Worm (Caenorhabditis elegans) whole organism, late embryonic: ENCODE data around the gene bath-46.

Experiments used
- C08G9.2 ChIP-seq: sonication (generic microtip); optimal IDR thresholded peaks from 2 replicates; lab custom pipeline; 2016; ENCODE audit warnings: mild to moderate bottlenecking, missing genetic modification characterization, moderate library complexity, missing compliant biosample characterization
- C38D4.7 ChIP-seq: fragments of 200-800 bp; sonication (Bioruptor generic); optimal IDR thresholded peaks from 2 replicates; lab custom pipeline; 2018; ENCODE audit warnings: mild to moderate bottlenecking, missing genetic modification characterization, moderate library complexity, missing compliant biosample characterization
- F13H6.1 ChIP-seq: sonication (generic microtip); optimal IDR thresholded peaks from 2 replicates; lab custom pipeline; 2016; ENCODE audit warnings: missing genetic modification characterization, missing compliant biosample characterization
- K02D7.2 ChIP-seq: sonication (generic microtip); optimal IDR thresholded peaks from 2 replicates; lab custom pipeline; 2017; ENCODE audit warnings: mild to moderate bottlenecking, missing genetic modification characterization, missing compliant biosample characterization
- K09A11.1 ChIP-seq: sonication (generic microtip); optimal IDR thresholded peaks from 2 replicates; lab custom pipeline; 2017; ENCODE audit warnings: antibody characterized with exemption, mild to moderate bottlenecking, missing genetic modification characterization, missing compliant biosample characterization; ENCODE audit not compliant: insufficient read depth
- T23F11.4 ChIP-seq: fragments of 200-800 bp; sonication (Bioruptor generic); optimal IDR thresholded peaks from 2 replicates; lab custom pipeline; 2018; ENCODE audit warnings: mild to moderate bottlenecking, missing genetic modification characterization, missing compliant biosample characterization
- ceh-22 ChIP-seq: sonication (generic microtip); optimal IDR thresholded peaks from 2 replicates; lab custom pipeline; 2017; ENCODE audit warnings: missing biosample characterization, missing genetic modification characterization
- ceh-31 ChIP-seq: sonication (generic microtip); optimal IDR thresholded peaks from 2 replicates; lab custom pipeline; 2016; ENCODE audit warnings: missing genetic modification characterization, missing compliant biosample characterization
- ceh-45 ChIP-seq: fragments of 200-800 bp; sonication (Bioruptor generic); IDR thresholded peaks from 2 replicates; pipeline ENCODE4 v1.3.6; 2022; ENCODE audit warnings: missing genetic modification reagents, missing genetic modification characterization, missing compliant biosample characterization
- ceh-48 ChIP-seq: sonication (generic microtip); optimal IDR thresholded peaks from 2 replicates; lab custom pipeline; 2016; ENCODE audit warnings: missing genetic modification characterization, inconsistent platforms, missing compliant biosample characterization
- che-1 ChIP-seq: sonication (generic microtip); optimal IDR thresholded peaks from 2 replicates; lab custom pipeline; 2016; ENCODE audit warnings: mild to moderate bottlenecking, missing genetic modification characterization, missing compliant biosample characterization
- elt-4 ChIP-seq: sonication (generic microtip); optimal IDR thresholded peaks from 2 replicates; lab custom pipeline; 2016; ENCODE audit warnings: missing genetic modification characterization, missing compliant biosample characterization
- ets-4 ChIP-seq: sonication (generic microtip); optimal IDR thresholded peaks from 2 replicates; lab custom pipeline; 2016; ENCODE audit warnings: missing genetic modification characterization, missing compliant biosample characterization
- fax-1 ChIP-seq: sonication (generic microtip); optimal IDR thresholded peaks from 2 replicates; lab custom pipeline; 2016; ENCODE audit warnings: missing genotype, missing genetic modification characterization, missing compliant biosample characterization
- fkh-6 ChIP-seq: sonication (generic microtip); optimal IDR thresholded peaks from 2 replicates; lab custom pipeline; 2016; ENCODE audit warnings: missing genetic modification characterization, missing compliant biosample characterization
- hlh-15 ChIP-seq: sonication (generic microtip); optimal IDR thresholded peaks from 2 replicates; lab custom pipeline; 2016; ENCODE audit warnings: missing genetic modification characterization, missing compliant biosample characterization
- hlh-30 ChIP-seq: sonication (generic microtip); optimal IDR thresholded peaks from 2 replicates; lab custom pipeline; 2017; ENCODE audit warnings: antibody characterized with exemption, missing genetic modification characterization, missing compliant biosample characterization; ENCODE audit not compliant: insufficient read depth
- hlh-8 ChIP-seq: sonication (generic microtip); optimal IDR thresholded peaks from 2 replicates; lab custom pipeline; 2016; ENCODE audit warnings: missing genotype, missing genetic modification characterization, missing compliant biosample characterization
- nfya-1 ChIP-seq: sonication (generic microtip); optimal IDR thresholded peaks from 2 replicates; lab custom pipeline; 2017; ENCODE audit warnings: missing genetic modification characterization, mild to moderate bottlenecking, missing compliant biosample characterization, antibody characterized with exemption, moderate library complexity
- nhr-11 ChIP-seq: fragments of 150-350 bp; optimal IDR thresholded peaks from 2 replicates; lab custom pipeline; 2014; ENCODE audit warnings: missing biosample characterization, missing genetic modification characterization
- npax-4 ChIP-seq: sonication (generic microtip); optimal IDR thresholded peaks from 2 replicates; lab custom pipeline; 2016; ENCODE audit warnings: missing genetic modification characterization, missing compliant biosample characterization
- pag-3 ChIP-seq: sonication (generic microtip); optimal IDR thresholded peaks from 2 replicates; lab custom pipeline; 2016; ENCODE audit warnings: missing compliant biosample characterization, missing genetic modification characterization, borderline replicate concordance
- pat-9 ChIP-seq: fragments of 200-800 bp; sonication (Bioruptor generic); optimal IDR thresholded peaks from 2 replicates; lab custom pipeline; 2018; ENCODE audit warnings: mild to moderate bottlenecking, missing genetic modification characterization, moderate library complexity, missing compliant biosample characterization
- pax-1 ChIP-seq: fragments of 150-350 bp; optimal IDR thresholded peaks from 2 replicates; lab custom pipeline; 2014; ENCODE audit warnings: missing biosample characterization, missing genetic modification characterization
- pha-2 ChIP-seq: sonication (generic microtip); optimal IDR thresholded peaks from 2 replicates; lab custom pipeline; 2017; ENCODE audit warnings: mild to moderate bottlenecking, missing genetic modification characterization, missing compliant biosample characterization
- sdc-2 ChIP-seq: sonication (generic microtip); optimal IDR thresholded peaks from 2 replicates; lab custom pipeline; 2016; ENCODE audit warnings: missing genotype, missing genetic modification characterization, missing compliant biosample characterization
- sox-2 ChIP-seq: fragments of 200-800 bp; sonication (Bioruptor generic); IDR thresholded peaks from 2 replicates; pipeline ENCODE4 v1.3.6; 2022; ENCODE audit warnings: missing genetic modification reagents, missing genetic modification characterization, missing compliant biosample characterization
- sox-4 ChIP-seq: sonication (generic microtip); optimal IDR thresholded peaks from 2 replicates; lab custom pipeline; 2017; ENCODE audit warnings: mild to moderate bottlenecking, missing genetic modification characterization, inconsistent platforms, missing compliant biosample characterization
- tbx-2 ChIP-seq: sonication (generic microtip); optimal IDR thresholded peaks from 2 replicates; lab custom pipeline; 2016; ENCODE audit warnings: missing genetic modification characterization, missing compliant biosample characterization
- tbx-7 ChIP-seq: sonication (generic microtip); optimal IDR thresholded peaks from 2 replicates; lab custom pipeline; 2016; ENCODE audit warnings: missing genotype, missing genetic modification characterization, missing compliant biosample characterization
- unc-42 ChIP-seq: sonication (generic microtip); optimal IDR thresholded peaks from 2 replicates; lab custom pipeline; 2016; ENCODE audit warnings: missing genotype, missing genetic modification characterization, missing compliant biosample characterization
- unc-55 ChIP-seq: sonication (generic microtip); optimal IDR thresholded peaks from 2 replicates; lab custom pipeline; 2017; ENCODE audit warnings: missing biosample characterization, missing genetic modification reagents, missing genetic modification characterization
- ztf-16 ChIP-seq: sonication (generic microtip); optimal IDR thresholded peaks from 2 replicates; lab custom pipeline; 2017; ENCODE audit warnings: missing genetic modification characterization, missing compliant biosample characterization

Gene bath-46

DNA sequence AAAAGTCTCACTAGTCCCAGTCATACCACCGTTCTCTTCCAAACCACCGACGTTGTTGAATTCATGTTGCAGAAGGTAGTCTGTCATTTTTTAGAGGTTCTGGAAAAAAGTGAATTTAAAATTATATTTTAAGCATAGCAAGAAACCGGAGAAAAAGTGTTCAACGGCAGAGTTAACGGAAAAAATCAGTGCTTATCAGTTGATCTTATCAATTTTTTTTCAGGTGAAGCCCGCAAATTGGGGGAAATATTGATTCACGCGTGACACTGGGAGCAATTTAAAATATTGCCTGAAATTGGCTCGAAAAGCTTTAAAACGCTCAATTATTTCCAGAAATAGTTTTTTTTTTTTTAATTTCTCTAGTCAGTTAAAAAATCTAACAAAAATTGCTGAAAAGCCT lies 17.8 kb upstream of the bath-46 start, which contains the start of gene math-38:
Gene math-38, minus strand, starts transcription at position 101 of the 400 bp plus-strand sequence.
- TF ChIP-seq pha-2 (tag; lab: Kevin White, UChicago) (no peak), T23F11.4 (GFP tag; lab: Kevin White, UChicago) (no peak), ceh-31 (tag; lab: Kevin White, UChicago) (no peak), fax-1 (no peak), sox-2 (GFP tag; lab: Robert Waterston, UW) (no peak), tbx-2 (no peak), hlh-8 (tag; lab: Kevin White, UChicago) (no peak), ceh-45 (GFP tag; lab: Robert Waterston, UW) (no peak), unc-42 (tag; lab: Kevin White, UChicago) (no peak), hlh-30 (no peak), elt-4 (no peak), nfya-1 (tag; lab: Kevin White, UChicago) (no peak), C38D4.7 (GFP tag; lab: Kevin White, UChicago) (no peak), ets-4 (tag; lab: Kevin White, UChicago) (no peak), F13H6.1 (tag; lab: Kevin White, UChicago) (no peak), sox-4 (tag; lab: Kevin White, UChicago) (no peak), pag-3 (tag; lab: Kevin White, UChicago) (no peak)

DNA sequence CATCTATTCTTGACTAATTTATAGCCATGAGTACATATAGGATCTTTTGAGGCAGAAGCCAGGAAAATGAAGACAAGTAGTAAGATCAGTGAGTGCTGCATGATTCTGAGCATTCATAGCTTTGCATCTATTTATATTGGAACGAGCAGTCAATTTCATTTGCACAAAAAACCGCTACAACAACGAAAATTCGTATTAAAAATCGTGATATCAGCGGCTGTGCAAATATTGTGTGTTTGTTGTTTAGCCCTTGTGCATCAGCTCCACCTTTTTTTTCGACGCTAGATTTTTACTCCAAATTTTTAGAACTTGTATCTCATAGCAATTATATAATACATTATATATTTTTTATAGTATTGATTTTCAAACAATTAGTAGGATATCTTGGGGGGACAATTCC lies 13.6 kb upstream of the bath-46 start, which contains the start of gene clec-21:
Gene clec-21, minus strand, starts transcription at position 101 of the 400 bp plus-strand sequence.
- no peak for TF ChIP-seq npax-4
- TF ChIP-seq ets-4 (tag; lab: Kevin White, UChicago), result no peak

DNA sequence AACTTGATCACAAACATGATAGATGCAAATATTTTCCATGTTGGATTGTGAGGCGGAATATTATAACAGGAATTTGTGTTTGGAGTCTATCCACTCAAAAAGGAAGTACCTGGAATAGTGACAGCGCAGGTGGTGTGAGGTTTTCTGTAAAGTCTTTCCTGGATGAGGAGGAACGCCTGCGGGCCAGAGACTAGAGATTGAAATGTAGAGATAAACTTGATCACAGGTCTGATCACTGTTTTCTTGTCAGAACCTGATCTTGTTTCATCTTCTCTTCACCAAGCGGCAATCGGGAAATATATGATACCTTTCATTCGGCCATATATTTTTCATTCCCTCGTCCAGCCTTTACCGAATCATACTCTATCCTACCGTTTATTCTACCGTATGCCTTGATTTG lies 11.4 kb upstream of the bath-46 start, which contains the start of gene T07H3.8:
Gene T07H3.8, plus strand, starts transcription at position 301 of the 400 bp plus-strand sequence.
- TF ChIP-seq tbx-7 (tag; lab: Kevin White, UChicago) (no peak), unc-55 (no peak), che-1 (tag; lab: Kevin White, UChicago) (no peak), pax-1 (no peak), hlh-8 (tag; lab: Kevin White, UChicago) (no peak), ceh-48 (no peak), K09A11.1 (no peak), ztf-16 (tag; lab: Kevin White, UChicago) (no peak), sdc-2 (tag; lab: Kevin White, UChicago) (no peak), nfya-1 (tag; lab: Kevin White, UChicago) (no peak)
- TF ChIP-seq, all 69 proteins: peak for 0

DNA sequence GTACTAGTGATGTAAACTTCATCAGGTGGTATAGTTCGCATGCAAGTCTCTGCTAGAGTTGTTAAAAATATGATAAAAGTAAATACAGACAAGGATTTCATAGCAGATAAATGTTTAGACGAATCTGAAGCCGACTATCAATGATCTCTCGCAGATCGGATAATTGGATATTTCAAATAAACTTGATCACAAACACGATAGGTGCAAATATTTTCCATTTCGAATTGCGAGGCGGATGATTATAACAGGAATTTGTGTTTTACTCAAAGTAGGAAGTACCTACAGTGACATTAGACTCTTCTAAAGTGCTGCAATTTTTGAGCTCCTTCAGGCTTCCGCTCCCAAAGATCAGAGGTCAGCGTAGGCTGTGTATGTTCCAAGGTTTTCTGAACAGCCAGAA lies 7.9 kb upstream of the bath-46 start, which contains the start of gene T07H3.7:
Gene T07H3.7, minus strand, starts transcription at position 101 of the 400 bp plus-strand sequence.
- no peak for TF ChIP-seq C08G9.2 (tag; lab: Kevin White, UChicago)
- no peak for TF ChIP-seq K02D7.2

DNA sequence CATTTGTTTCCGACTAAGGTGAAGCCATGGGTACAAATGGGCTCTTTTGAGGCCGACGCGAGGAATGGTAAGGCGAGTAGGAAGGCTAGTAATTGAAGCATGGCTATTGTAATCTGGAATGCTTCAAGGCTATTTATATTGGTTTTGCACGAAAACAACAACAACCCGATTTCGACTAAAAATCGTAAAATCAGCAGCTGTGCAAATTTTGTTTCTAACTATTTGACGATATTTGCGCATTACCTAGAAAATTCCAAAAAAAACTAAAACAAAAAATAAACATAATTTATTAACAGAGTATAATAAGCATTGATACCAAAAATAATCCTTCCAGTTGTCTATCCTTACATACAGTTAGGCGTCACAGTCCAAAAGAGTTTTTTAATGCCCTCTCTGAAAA lies 2.6 kb upstream of the bath-46 start, which contains the start of gene clec-20:
Gene clec-20, minus strand, starts transcription at position 101 of the 400 bp plus-strand sequence.
- no peak for TF ChIP-seq ceh-22
- TF ChIP-seq pat-9 (tag; lab: Kevin White, UChicago), result no peak
- TF ChIP-seq unc-55, result no peak
- TF ChIP-seq nhr-11, result no peak
- no peak for TF ChIP-seq K09A11.1
- TF ChIP-seq sdc-2 (tag; lab: Kevin White, UChicago), result no peak
- no peak for TF ChIP-seq ceh-31 (tag; lab: Kevin White, UChicago)
- no peak for TF ChIP-seq hlh-15 (tag; lab: Kevin White, UChicago)
- TF ChIP-seq fkh-6 (tag; lab: Kevin White, UChicago), result no peak
